Worm (Caenorhabditis elegans): ENCODE measurements around the gene zipt-13.

Gene zipt-13

ce11 chrX:10236844-10237243 is at the start of gene zipt-13:
Gene zipt-13 (minus strand): TSS chrX:10236944.
- TF ChIP-seq C06A6.2 (GFP tag; conservative IDR thresholded peaks at IDR 0.05) (no peak), lin-40 (tag; optimal IDR thresholded peaks at IDR 0.05) (peak; percentile 16)

ce11 chrX:10285634-10286033 is 48.9 kb upstream of the zipt-13 start, which contains the start of gene npr-6:
Gene npr-6 (minus strand): TSS chrX:10285734.
- TF ChIP-seq attf-6 (GFP tag; IDR thresholded peaks at IDR 0.05) (no peak), aptf-3 (GFP tag; IDR thresholded peaks at IDR 0.05) (no peak), B0261.1 (tag; optimal IDR thresholded peaks at IDR 0.05) (no peak), unc-130 (GFP tag; optimal IDR thresholded peaks at IDR 0.05) (no peak), ztf-22 (GFP tag; optimal IDR thresholded peaks at IDR 0.05) (no peak), cebp-1 (GFP tag; IDR thresholded peaks at IDR 0.05) (no peak), cebp-1 (tag; optimal IDR thresholded peaks at IDR 0.05) (no peak), nfya-1 (tag; optimal IDR thresholded peaks at IDR 0.05; ENCODE audit: borderline replicate concordance, insufficient read depth) (no peak), ama-1 (optimal IDR thresholded peaks at IDR 0.05) (no peak), ama-1 (GFP tag; optimal IDR thresholded peaks at IDR 0.05) (no peak), bed-2 (GFP tag; IDR thresholded peaks at IDR 0.05) (no peak), let-526 (GFP tag; IDR thresholded peaks at IDR 0.05) (no peak)

ce11 chrX:10279299-10279698 is 42.6 kb upstream of the zipt-13 start, which contains the start of gene slc-9B.1:
Gene slc-9B.1 (plus strand): TSS chrX:10279599.
- TF ChIP-seq repo-1 (tag; optimal IDR thresholded peaks at IDR 0.05), result no peak
- no peak for TF ChIP-seq Y53F4B.3 (GFP tag; IDR thresholded peaks at IDR 0.05)
- TF ChIP-seq F49E8.2 (tag; optimal IDR thresholded peaks at IDR 0.05; ENCODE audit: insufficient read depth), result no peak
- TF ChIP-seq aptf-2 (GFP tag; conservative IDR thresholded peaks at IDR 0.05), result no peak
- TF ChIP-seq ceh-40 (GFP tag; IDR thresholded peaks at IDR 0.05), result no peak
- TF ChIP-seq dox-1 (GFP tag; IDR thresholded peaks at IDR 0.05), result no peak
- TF ChIP-seq sptf-2 (GFP tag; optimal IDR thresholded peaks at IDR 0.05), result no peak
- TF ChIP-seq efl-1 (GFP tag; optimal IDR thresholded peaks at IDR 0.05), result no peak
- no peak for TF ChIP-seq nhr-80 (tag; optimal IDR thresholded peaks at IDR 0.05)
- TF ChIP-seq ZK185.1 (tag; optimal IDR thresholded peaks at IDR 0.05; ENCODE audit: poor library complexity, severe bottlenecking), result no peak
- no peak for TF ChIP-seq dpl-1 (GFP tag; optimal IDR thresholded peaks at IDR 0.05)
- no peak for TF ChIP-seq ceh-91 (GFP tag; IDR thresholded peaks at IDR 0.05)
- no peak for TF ChIP-seq cebp-1 (GFP tag; IDR thresholded peaks at IDR 0.05)
- no peak for TF ChIP-seq cebp-1 (tag; optimal IDR thresholded peaks at IDR 0.05)

- TF ChIP-seq F10E7.11 (tag; optimal IDR thresholded peaks at IDR 0.05) (no peak), B0035.1 (tag; optimal IDR thresholded peaks at IDR 0.05) (no peak), zfh-2 (GFP tag; conservative IDR thresholded peaks at IDR 0.05) (no peak), akir-1 (GFP tag; optimal IDR thresholded peaks at IDR 0.05) (no peak), F55B11.4 (tag; optimal IDR thresholded peaks at IDR 0.05; ENCODE audit: borderline replicate concordance, insufficient read depth) (no peak)
Observed at ce11 chrX:10277118-10277517, 40.4 kb upstream of the zipt-13 start.

ce11 chrX:10274470-10274869 is 37.7 kb upstream of the zipt-13 start:
- TF ChIP-seq zfh-2 (GFP tag; conservative IDR thresholded peaks at IDR 0.05) (no peak), F37B4.10 (GFP tag; IDR thresholded peaks at IDR 0.05) (no peak), lin-54 (GFP tag; optimal IDR thresholded peaks at IDR 0.05) (no peak), Y53F4B.3 (GFP tag; IDR thresholded peaks at IDR 0.05) (no peak), unc-130 (GFP tag; optimal IDR thresholded peaks at IDR 0.05) (no peak), B0035.1 (tag; optimal IDR thresholded peaks at IDR 0.05) (no peak), sdz-38 (tag; optimal IDR thresholded peaks at IDR 0.05) (no peak), akir-1 (GFP tag; optimal IDR thresholded peaks at IDR 0.05) (no peak)

Measured in whole organism, young adult.